Fruit fly (Drosophila melanogaster) whole organism, prepupa: ENCODE measurements around the gene CG4259.

Experiments
- CG10631 ChIP-seq: fragments of 200-800 bp; sonication (Bioruptor generic); optimal IDR thresholded peaks from 2 replicates; lab custom pipeline; 2016; ENCODE audit warnings: missing biosample characterization, missing genetic modification characterization
- CG10669 ChIP-seq: fragments of 200-800 bp; sonication (Bioruptor generic); optimal IDR thresholded peaks from 3 replicates; lab custom pipeline; 2018; ENCODE audit warnings: missing biosample characterization, mild to moderate bottlenecking, missing genetic modification characterization, moderate library complexity
- CG11294 ChIP-seq: fragments of 200-800 bp; sonication (Bioruptor generic); IDR thresholded peaks from 2 replicates; pipeline ENCODE4 v1.3.6; 2022; ENCODE audit warnings: missing biosample characterization, missing genetic modification characterization
- CG11762 ChIP-seq: fragments of 200-800 bp; sonication (Bioruptor generic); optimal IDR thresholded peaks from 3 replicates; lab custom pipeline; 2016; ENCODE audit warnings: missing biosample characterization, missing genetic modification characterization; ENCODE audit not compliant: insufficient read depth
- CG11902 ChIP-seq: fragments of 200-800 bp; sonication (Bioruptor generic); optimal IDR thresholded peaks from 3 replicates; lab custom pipeline; 2016; ENCODE audit warnings: missing biosample characterization, missing genetic modification characterization
- CG15336 ChIP-seq: fragments of 200-800 bp; sonication (Bioruptor generic); IDR thresholded peaks from 2 replicates; pipeline ENCODE4 v1.3.6; 2022; ENCODE audit warnings: missing biosample characterization, missing genetic modification characterization
- CG3032 ChIP-seq: fragments of 200-800 bp; optimal IDR thresholded peaks from 2 replicates; lab custom pipeline; 2019; ENCODE audit warnings: missing biosample characterization, mild to moderate bottlenecking, missing genetic modification characterization, moderate library complexity
- CG31627 ChIP-seq: fragments of 200-800 bp; sonication (Bioruptor generic); optimal IDR thresholded peaks from 3 replicates; lab custom pipeline; 2016; ENCODE audit warnings: missing biosample characterization, missing genetic modification characterization
- CG32006 ChIP-seq: fragments of 200-800 bp; sonication (Bioruptor generic); optimal IDR thresholded peaks from 3 replicates; lab custom pipeline; 2017; ENCODE audit warnings: missing biosample characterization, mild to moderate bottlenecking, missing genetic modification characterization
- CG34406 ChIP-seq: fragments of 200-800 bp; sonication (Bioruptor generic); optimal IDR thresholded peaks from 3 replicates; lab custom pipeline; 2016; ENCODE audit warnings: missing biosample characterization, missing genetic modification characterization
- CG6163 ChIP-seq: fragments of 200-800 bp; sonication (Bioruptor generic); IDR thresholded peaks from 3 replicates; pipeline ENCODE4 v1.3.6; 2022; ENCODE audit warnings: missing biosample characterization, missing genetic modification characterization
- CG6276 ChIP-seq: fragments of 200-800 bp; sonication (Bioruptor generic); optimal IDR thresholded peaks from 2 replicates; lab custom pipeline; 2017; ENCODE audit warnings: missing biosample characterization, mild to moderate bottlenecking, missing genetic modification characterization
- CG7368 ChIP-seq: fragments of 200-800 bp; sonication (Bioruptor generic); optimal IDR thresholded peaks from 3 replicates; lab custom pipeline; 2016; ENCODE audit warnings: missing biosample characterization, missing genetic modification characterization
- CG8319 ChIP-seq: fragments of 200-800 bp; sonication (Bioruptor generic); optimal IDR thresholded peaks from 3 replicates; lab custom pipeline; 2016; ENCODE audit warnings: missing biosample characterization, missing genetic modification characterization
- CG8632 ChIP-seq: fragments of 200-800 bp; sonication (Bioruptor generic); optimal IDR thresholded peaks from 3 replicates; lab custom pipeline; 2016; ENCODE audit warnings: missing biosample characterization, missing genetic modification characterization
- Eip75B ChIP-seq: fragments of 200-800 bp; sonication (Bioruptor generic); optimal IDR thresholded peaks from 3 replicates; lab custom pipeline; 2016; ENCODE audit warnings: missing biosample characterization, missing genetic modification characterization
- Eip78C ChIP-seq: fragments of 200-800 bp; sonication (Bioruptor generic); peaks from one replicate; lab custom pipeline; 2016; ENCODE audit warnings: missing biosample characterization, missing genetic modification characterization
- Ets21C ChIP-seq: fragments of 200-800 bp; sonication (Bioruptor generic); optimal IDR thresholded peaks from 3 replicates; lab custom pipeline; 2016; ENCODE audit warnings: missing biosample characterization, missing genetic modification characterization
- Ets96B ChIP-seq: fragments of 200-800 bp; optimal IDR thresholded peaks from 2 replicates; lab custom pipeline; 2019; ENCODE audit warnings: missing biosample characterization, mild to moderate bottlenecking, missing genetic modification characterization, moderate library complexity
- Gug ChIP-seq: fragments of 200-800 bp; sonication (Bioruptor generic); IDR thresholded peaks from 2 replicates; pipeline ENCODE4 v1.3.6; 2022; ENCODE audit warnings: missing biosample characterization, missing genetic modification characterization
- Hr39 ChIP-seq: fragments of 200-800 bp; sonication (Bioruptor generic); optimal IDR thresholded peaks from 2 replicates; lab custom pipeline; 2016; ENCODE audit warnings: missing biosample characterization, missing genetic modification characterization
- Hr4 ChIP-seq: fragments of 200-800 bp; sonication (Bioruptor generic); optimal IDR thresholded peaks from 3 replicates; lab custom pipeline; 2016; ENCODE audit warnings: missing biosample characterization, missing genetic modification characterization
- Lpt ChIP-seq: fragments of 200-800 bp; sonication (Bioruptor generic); optimal IDR thresholded peaks from 3 replicates; lab custom pipeline; 2016; ENCODE audit warnings: missing biosample characterization, missing genetic modification characterization
- Met ChIP-seq: fragments of 200-800 bp; sonication (Bioruptor generic); optimal IDR thresholded peaks from 3 replicates; lab custom pipeline; 2016; ENCODE audit warnings: missing biosample characterization, missing genetic modification characterization
- Smox ChIP-seq: fragments of 200-800 bp; sonication (Bioruptor generic); optimal IDR thresholded peaks from 3 replicates; lab custom pipeline; 2016; ENCODE audit warnings: missing biosample characterization, missing genetic modification characterization
- Sox102F ChIP-seq: fragments of 200-800 bp; sonication (Bioruptor generic); optimal IDR thresholded peaks from 2 replicates; lab custom pipeline; 2016; ENCODE audit warnings: missing biosample characterization, mild to moderate bottlenecking, missing genetic modification characterization
- Sox14 ChIP-seq: fragments of 200-800 bp; sonication (Bioruptor generic); optimal IDR thresholded peaks from 3 replicates; lab custom pipeline; 2016; ENCODE audit warnings: missing biosample characterization, missing genetic modification characterization
- acj6 ChIP-seq: fragments of 200-800 bp; sonication (Bioruptor generic); optimal IDR thresholded peaks from 3 replicates; lab custom pipeline; 2016; ENCODE audit warnings: missing biosample characterization, missing genetic modification characterization
- cyc ChIP-seq: fragments of 200-800 bp; sonication (Bioruptor generic); optimal IDR thresholded peaks from 3 replicates; lab custom pipeline; 2016; ENCODE audit warnings: missing biosample characterization, missing genetic modification characterization
- dac ChIP-seq: fragments of 200-800 bp; sonication (Bioruptor generic); optimal IDR thresholded peaks from 2 replicates; lab custom pipeline; 2017; ENCODE audit warnings: missing biosample characterization, mild to moderate bottlenecking, missing genetic modification characterization
- dsx ChIP-seq: fragments of 200-800 bp; optimal IDR thresholded peaks from 3 replicates; lab custom pipeline; 2019; ENCODE audit warnings: missing biosample characterization, mild to moderate bottlenecking, missing genetic modification characterization, moderate library complexity; ENCODE audit not compliant: poor library complexity, severe bottlenecking
- eg ChIP-seq: fragments of 200-800 bp; sonication (Bioruptor generic); IDR thresholded peaks from 3 replicates; pipeline ENCODE4 v1.3.6; 2022; ENCODE audit warnings: missing biosample characterization, missing genetic modification characterization
- esn ChIP-seq: fragments of 200-800 bp; sonication (Bioruptor generic); optimal IDR thresholded peaks from 2 replicates; lab custom pipeline; 2016; ENCODE audit warnings: missing biosample characterization, mild to moderate bottlenecking, missing genetic modification characterization, moderate library complexity
- fd59A ChIP-seq: fragments of 200-800 bp; sonication (Bioruptor generic); optimal IDR thresholded peaks from 2 replicates; lab custom pipeline; 2017; ENCODE audit warnings: missing biosample characterization, mild to moderate bottlenecking, missing genetic modification characterization, missing genetic modification reagents
- fd85E ChIP-seq: fragments of 200-800 bp; sonication (Bioruptor generic); optimal IDR thresholded peaks from 3 replicates; lab custom pipeline; 2016; ENCODE audit warnings: missing biosample characterization, missing genetic modification characterization
- fkh ChIP-seq: fragments of 200-800 bp; sonication (Bioruptor generic); optimal IDR thresholded peaks from 3 replicates; lab custom pipeline; 2017; ENCODE audit warnings: missing biosample characterization, mild to moderate bottlenecking, missing genetic modification characterization, moderate library complexity
- net ChIP-seq: fragments of 200-800 bp; sonication (Bioruptor generic); optimal IDR thresholded peaks from 3 replicates; lab custom pipeline; 2016; ENCODE audit warnings: missing biosample characterization, missing genetic modification characterization
- pdm3 ChIP-seq: fragments of 200-800 bp; sonication (Bioruptor generic); optimal IDR thresholded peaks from 3 replicates; lab custom pipeline; 2016; ENCODE audit warnings: missing biosample characterization, missing genetic modification characterization
- salr ChIP-seq, 2 experiments: fragments of 200-800 bp; sonication (Bioruptor generic); optimal IDR thresholded peaks; 3 replicates each; lab custom pipeline; 2016 to 2018; ENCODE audit warnings: missing biosample characterization in 2 of 2, missing genetic modification characterization in 2 of 2, mild to moderate bottlenecking in 1 of 2
- ss ChIP-seq, 2 experiments: fragments of 200-800 bp; sonication (Bioruptor generic); optimal IDR thresholded peaks; 2 replicates in 1 of 2; 3 replicates in 1 of 2; lab custom pipeline; 2017 to 2018; ENCODE audit warnings: mild to moderate bottlenecking in 2 of 2, missing biosample characterization in 2 of 2, missing genetic modification characterization in 2 of 2, moderate library complexity in 1 of 2
- svp ChIP-seq: fragments of 200-800 bp; sonication (Bioruptor generic); peaks from one replicate; lab custom pipeline; 2016; ENCODE audit warnings: missing biosample characterization, missing genetic modification characterization
- topi ChIP-seq: fragments of 200-800 bp; sonication (Bioruptor generic); optimal IDR thresholded peaks from 3 replicates; lab custom pipeline; 2016; ENCODE audit warnings: missing biosample characterization, missing genetic modification characterization
- vri ChIP-seq: fragments of 200-800 bp; sonication (Bioruptor generic); optimal IDR thresholded peaks from 3 replicates; lab custom pipeline; 2016; ENCODE audit warnings: missing biosample characterization, mild to moderate bottlenecking, missing genetic modification characterization

Gene CG4259

DNA sequence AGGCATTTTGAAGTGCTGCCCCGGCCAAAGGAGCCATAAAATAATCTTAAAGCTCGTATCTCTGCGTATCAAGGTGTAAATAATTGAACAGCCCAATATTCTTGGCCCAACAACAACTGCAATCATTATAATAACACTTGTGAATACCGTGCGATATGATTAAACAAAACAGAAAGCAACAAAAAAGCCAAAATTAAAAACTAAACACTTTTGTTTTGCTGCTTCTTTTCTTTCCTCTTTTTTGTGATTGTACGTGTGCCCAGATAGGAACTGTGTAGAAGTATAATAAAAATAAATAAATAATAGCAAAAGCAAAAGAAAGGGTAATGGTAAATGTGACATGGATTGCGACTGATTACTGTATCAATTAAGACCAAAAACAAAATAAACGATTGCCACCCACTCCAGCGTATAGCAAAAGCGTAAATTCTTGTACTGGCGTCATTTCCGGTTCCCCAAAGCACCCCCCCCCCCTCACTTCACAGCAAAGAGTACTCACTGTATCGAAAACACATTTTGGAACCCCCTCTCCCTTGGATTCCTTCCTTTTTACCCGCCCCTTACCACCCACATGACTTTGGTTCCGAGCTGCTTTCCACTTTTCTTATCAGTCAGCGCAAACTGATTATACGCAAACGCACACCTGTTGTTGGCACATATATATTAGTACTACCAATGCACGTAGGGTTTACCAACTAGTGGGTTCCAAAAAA lies 42.5 kb upstream of the CG4259 start (continued):
- TF ChIP-seq dsx (GFP tag; lab: Kevin White, UChicago), result no peak
- TF ChIP-seq vri, result peak; percentile 58
- no peak for TF ChIP-seq Smox (GFP tag; lab: Kevin White, UChicago)
- no peak for TF ChIP-seq Ets96B (tag; lab: Kevin White, UChicago)

DNA sequence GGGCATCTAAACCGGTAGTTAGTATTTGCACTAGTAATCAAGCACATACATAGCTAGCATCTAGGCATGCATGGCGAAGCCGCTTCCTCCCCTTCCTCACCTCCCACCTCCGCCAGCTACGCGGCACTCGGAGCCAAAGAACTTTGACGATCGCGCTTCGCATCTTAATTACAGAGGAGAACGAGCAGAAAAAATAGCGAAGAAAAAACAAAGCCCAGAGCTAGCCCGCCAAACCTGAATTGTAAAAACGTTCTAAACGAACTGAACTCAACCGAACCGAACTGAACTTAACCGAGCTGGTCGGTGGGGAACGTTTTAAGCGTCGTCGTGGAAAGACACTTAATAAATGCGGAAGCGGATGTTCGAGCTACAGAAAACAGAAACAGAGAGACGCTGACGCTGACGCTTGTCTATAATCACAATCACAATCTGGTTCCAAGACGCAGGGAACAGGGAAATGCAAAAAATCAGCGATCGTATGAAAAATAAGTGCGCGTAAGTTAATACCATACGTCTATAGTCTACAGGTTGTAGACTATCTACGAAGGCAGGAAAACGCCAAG lies 39.9 kb upstream of the CG4259 start:
- no peak for TF ChIP-seq CG11762 (GFP tag; lab: Kevin White, UChicago)
- TF ChIP-seq CG8319, result no peak
- 0 out of 3 replicates have a peak, but pooled peaks have one; percentile 5 for TF ChIP-seq CG6163 (GFP tag; lab: Robert Waterston, UW)
- TF ChIP-seq CG11902 (GFP tag; lab: Kevin White, UChicago), result no peak
- TF ChIP-seq dac, result no peak
- no peak for TF ChIP-seq CG10669 (GFP tag; lab: Kevin White, UChicago)
- no peak for TF ChIP-seq esn
- peak; percentile 4 for TF ChIP-seq Lpt (GFP tag; lab: Kevin White, UChicago)
- TF ChIP-seq acj6 (GFP tag; lab: Kevin White, UChicago), result no peak
- no peak for TF ChIP-seq CG34406 (GFP tag; lab: Kevin White, UChicago)
- TF ChIP-seq net (GFP tag; lab: Kevin White, UChicago), result no peak
- TF ChIP-seq ss (GFP tag; optimal IDR thresholded peaks at IDR 0.05; lab: Kevin White, UChicago), result peak in 1 of 2 experiments; percentile 32
- TF ChIP-seq Hr39 (GFP tag; lab: Kevin White, UChicago), result no peak
- no peak for TF ChIP-seq eg (GFP tag; lab: Robert Waterston, UW)
- no peak for TF ChIP-seq Smox (GFP tag; lab: Kevin White, UChicago)
- no peak for TF ChIP-seq cyc (GFP tag; lab: Kevin White, UChicago)
- TF ChIP-seq Eip78C, result peak; percentile 29
- no peak for TF ChIP-seq Eip75B (GFP tag; lab: Kevin White, UChicago)
- no peak for TF ChIP-seq Sox14
- TF ChIP-seq CG7368 (GFP tag; lab: Kevin White, UChicago), result no peak
- no peak for TF ChIP-seq pdm3 (GFP tag; lab: Kevin White, UChicago)
- peak; percentile 43 for TF ChIP-seq svp (GFP tag; lab: Kevin White, UChicago)
- TF ChIP-seq fd85E (GFP tag; lab: Kevin White, UChicago), result no peak
- TF ChIP-seq CG15336 (GFP tag; lab: Robert Waterston, UW), result no peak
- TF ChIP-seq CG10631, result no peak
- no peak for TF ChIP-seq Gug (GFP tag; lab: Robert Waterston, UW)
- no peak for TF ChIP-seq fd59A (GFP tag; lab: Kevin White, UChicago)
- TF ChIP-seq, all 60 proteins: peak for 5

DNA sequence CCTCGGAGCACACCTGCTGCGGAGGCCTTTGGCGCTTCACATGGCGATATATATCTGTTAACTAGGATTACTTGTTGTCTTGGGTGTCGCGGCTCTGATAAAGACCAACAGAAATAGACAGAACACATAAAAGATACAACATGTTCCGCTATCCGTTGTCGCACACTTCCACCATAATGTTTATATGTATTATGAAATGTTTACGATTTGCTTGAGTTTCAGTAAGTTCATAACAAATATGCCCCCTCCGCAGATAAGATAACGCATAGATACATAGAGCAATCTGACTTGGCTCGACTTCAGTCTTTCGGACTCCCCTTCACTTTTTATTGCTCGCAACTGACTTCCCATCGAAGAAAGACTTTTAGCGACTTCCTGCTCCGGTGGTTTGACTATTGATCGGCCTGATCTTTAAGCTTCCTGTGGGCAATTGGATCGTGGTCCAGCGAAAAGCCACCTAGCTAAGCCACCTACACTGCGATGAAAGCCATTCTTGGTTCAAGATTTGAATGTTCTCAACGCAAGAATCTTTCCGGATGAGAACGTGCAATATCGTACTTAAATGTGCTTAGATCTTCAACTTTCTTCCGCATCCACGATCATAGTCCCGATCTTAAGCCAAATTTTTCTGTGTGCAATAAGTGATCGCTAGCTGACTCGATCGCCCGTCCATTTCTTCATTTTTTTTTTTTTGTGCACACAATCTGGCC lies 39.3 kb upstream of the CG4259 start:
- TF ChIP-seq CG8632 (GFP tag; lab: Kevin White, UChicago) (peak; percentile 4), topi (no peak), CG8319 (peak; percentile 0), salr (GFP tag; optimal IDR thresholded peaks at IDR 0.05; lab: Kevin White, UChicago) (peak; percentile 29 to 77), Sox14 (peak; percentile 61), Eip75B (GFP tag; lab: Kevin White, UChicago) (peak; percentile 60), Gug (GFP tag; lab: Robert Waterston, UW) (peak; percentile 79), CG3032 (tag; lab: Kevin White, UChicago) (peak; percentile 66), fkh (peak; percentile 93), Met (GFP tag; lab: Kevin White, UChicago) (no peak), dac (no peak), CG31627 (no peak), cyc (GFP tag; lab: Kevin White, UChicago) (no peak), Ets96B (tag; lab: Kevin White, UChicago) (peak; percentile 75), CG6276 (GFP tag; lab: Kevin White, UChicago) (peak; percentile 83), CG32006 (GFP tag; lab: Kevin White, UChicago) (peak; percentile 88), CG15336 (GFP tag; lab: Robert Waterston, UW) (peak; percentile 77), Hr4 (GFP tag; lab: Kevin White, UChicago) (peak; percentile 63), CG10631 (peak; percentile 80), CG6163 (GFP tag; lab: Robert Waterston, UW) (peak; percentile 90), Eip78C (peak; percentile 83), CG7368 (GFP tag; lab: Kevin White, UChicago) (peak; percentile 49), Sox102F (GFP tag; lab: Kevin White, UChicago) (no peak), vri (peak; percentile 69), Hr39 (GFP tag; lab: Kevin White, UChicago) (no peak), Ets21C (no peak), CG11294 (peak; percentile 70), esn (no peak)
